Fruit fly (Drosophila melanogaster) whole organism, embryonic: Measurements from ENCODE around the gene Rad60.

Experiments
- Adf1 ChIP-seq: fragments of 200-800 bp; sonication (Bioruptor generic); IDR thresholded peaks from 2 replicates; pipeline ENCODE4 v1.3.6; 2022; ENCODE audit warnings: missing biosample characterization, missing genetic modification characterization
- Bgb ChIP-seq: fragments of 200-800 bp; sonication (Bioruptor generic); IDR thresholded peaks from 2 replicates; pipeline ENCODE4 v1.3.6; 2022; ENCODE audit warnings: missing biosample characterization, missing genetic modification characterization; ENCODE audit not compliant: partially characterized antibody
- CG10543 ChIP-seq: fragments of 200-800 bp; sonication (Bioruptor generic); optimal IDR thresholded peaks from 3 replicates; lab custom pipeline; 2017; ENCODE audit warnings: missing biosample characterization, mild to moderate bottlenecking, missing genetic modification characterization, moderate library complexity
- CG12071 ChIP-seq: fragments of 200-800 bp; sonication (Bioruptor generic); optimal IDR thresholded peaks from 3 replicates; lab custom pipeline; 2018; ENCODE audit warnings: missing biosample characterization, mild to moderate bottlenecking, missing genetic modification characterization
- CG1233 ChIP-seq: fragments of 200-800 bp; sonication (Bioruptor generic); optimal IDR thresholded peaks from 4 replicates; lab custom pipeline; 2018; ENCODE audit warnings: missing biosample characterization, mild to moderate bottlenecking, missing genetic modification characterization
- CG13296 ChIP-seq: fragments of 200-800 bp; sonication (Bioruptor generic); optimal IDR thresholded peaks from 3 replicates; lab custom pipeline; 2018; ENCODE audit warnings: missing biosample characterization, mild to moderate bottlenecking, missing genetic modification characterization
- CG13894 ChIP-seq: fragments of 200-800 bp; sonication (Bioruptor generic); optimal IDR thresholded peaks from 3 replicates; lab custom pipeline; 2018; ENCODE audit warnings: missing biosample characterization, mild to moderate bottlenecking, missing genetic modification characterization, moderate library complexity
- CG14667 ChIP-seq: fragments of 200-800 bp; sonication (Bioruptor generic); IDR thresholded peaks from 2 replicates; pipeline ENCODE4 v1.3.6; 2022; ENCODE audit warnings: missing biosample characterization, missing genetic modification characterization
- CG18262 ChIP-seq: fragments of 200-800 bp; optimal IDR thresholded peaks from 3 replicates; lab custom pipeline; 2019; ENCODE audit warnings: missing biosample characterization, mild to moderate bottlenecking, missing genetic modification characterization, moderate library complexity
- CG18599 ChIP-seq: fragments of 200-800 bp; sonication (Bioruptor generic); optimal IDR thresholded peaks from 3 replicates; lab custom pipeline; 2017; ENCODE audit warnings: missing biosample characterization, missing genetic modification characterization, mild to moderate bottlenecking, moderate library complexity, missing genetic modification reagents
- CG2120 ChIP-seq: fragments of 200-800 bp; sonication (Bioruptor generic); optimal IDR thresholded peaks from 3 replicates; lab custom pipeline; 2016; ENCODE audit warnings: missing biosample characterization, missing genetic modification characterization
- CG3163 ChIP-seq: fragments of 200-800 bp; sonication (Bioruptor generic); optimal IDR thresholded peaks from 3 replicates; lab custom pipeline; 2016; ENCODE audit warnings: missing biosample characterization, missing genetic modification characterization
- CG6791 ChIP-seq: fragments of 200-800 bp; sonication (Bioruptor generic); IDR thresholded peaks from 3 replicates; pipeline ENCODE4 v1.3.6; 2022; ENCODE audit warnings: missing biosample characterization, missing genetic modification characterization; ENCODE audit not compliant: partially characterized antibody
- CG7786 ChIP-seq: fragments of 200-800 bp; sonication (Bioruptor generic); optimal IDR thresholded peaks from 2 replicates; lab custom pipeline; 2016; ENCODE audit warnings: missing biosample characterization, missing genetic modification characterization
- CG8290 ChIP-seq, 3 experiments: fragments of 200-800 bp; sonication (Bioruptor generic); optimal IDR thresholded peaks; 2 replicates each; lab custom pipeline; 2016 to 2019; ENCODE audit warnings: missing biosample characterization in 3 of 3, missing genetic modification characterization in 3 of 3, mild to moderate bottlenecking in 2 of 3, moderate library complexity in 1 of 3
- CG9932 ChIP-seq: fragments of 200-800 bp; sonication (Bioruptor generic); IDR thresholded peaks from 2 replicates; pipeline ENCODE4 v1.3.6; 2022; ENCODE audit warnings: missing biosample characterization, missing genetic modification characterization
- Elba2 ChIP-seq: fragments of 200-800 bp; sonication (Bioruptor generic); optimal IDR thresholded peaks from 3 replicates; lab custom pipeline; 2016; ENCODE audit warnings: missing biosample characterization, missing genetic modification characterization
- Ets97D ChIP-seq: fragments of 200-800 bp; sonication (Bioruptor generic); optimal IDR thresholded peaks from 3 replicates; lab custom pipeline; 2016; ENCODE audit warnings: missing biosample characterization, missing genetic modification characterization
- Fer1 ChIP-seq: fragments of 200-800 bp; sonication (Bioruptor generic); optimal IDR thresholded peaks from 2 replicates; lab custom pipeline; 2017; ENCODE audit warnings: missing biosample characterization, mild to moderate bottlenecking, missing genetic modification characterization
- Hand ChIP-seq: fragments of 200-800 bp; sonication (Bioruptor generic); optimal IDR thresholded peaks from 2 replicates; lab custom pipeline; 2017; ENCODE audit warnings: mild to moderate bottlenecking, missing biosample characterization, missing genetic modification reagents, missing genetic modification characterization
- Hey ChIP-seq: fragments of 200-800 bp; sonication (Bioruptor generic); optimal IDR thresholded peaks from 3 replicates; lab custom pipeline; 2018; ENCODE audit warnings: missing biosample characterization, mild to moderate bottlenecking, missing genetic modification characterization
- HmgD ChIP-seq: fragments of 200-800 bp; sonication (Bioruptor generic); optimal IDR thresholded peaks from 3 replicates; lab custom pipeline; 2016; ENCODE audit warnings: missing biosample characterization, missing genetic modification characterization
- Hmx ChIP-seq: fragments of 200-800 bp; sonication (Bioruptor generic); optimal IDR thresholded peaks from 2 replicates; lab custom pipeline; 2016; ENCODE audit warnings: missing biosample characterization, missing genetic modification characterization
- Opbp ChIP-seq: fragments of 200-800 bp; sonication (Bioruptor generic); IDR thresholded peaks from 3 replicates; pipeline ENCODE4 v1.3.6; 2022; ENCODE audit warnings: missing biosample characterization, missing genetic modification characterization; ENCODE audit not compliant: partially characterized antibody
- Pdp1 ChIP-seq, 2 experiments: fragments of 200-800 bp; sonication (Bioruptor generic); optimal IDR thresholded peaks; 3 replicates each; lab custom pipeline; 2016; ENCODE audit warnings: missing biosample characterization in 2 of 2, missing genetic modification characterization in 2 of 2, mild to moderate bottlenecking in 1 of 2, moderate library complexity in 1 of 2
- Rfx ChIP-seq: fragments of 200-800 bp; sonication (Bioruptor generic); IDR thresholded peaks from 2 replicates; pipeline ENCODE4 v1.3.6; 2022; ENCODE audit warnings: missing biosample characterization, missing genetic modification characterization
- Trl ChIP-seq, 3 experiments: fragments of >200 bp in 2 of 3; fragments of 200-800 bp in 1 of 3; sonication (Bioruptor generic) in 1 of 3; optimal IDR thresholded peaks; 2 replicates in 1 of 3; 3 replicates in 2 of 3; lab custom pipeline; 2016 to 2017; ENCODE audit warnings: missing biosample characterization in 1 of 3, missing genetic modification characterization in 1 of 3
- Xrp1 ChIP-seq: fragments of 200-800 bp; sonication (Bioruptor generic); IDR thresholded peaks from 2 replicates; pipeline ENCODE4 v1.3.6; 2022; ENCODE audit warnings: missing biosample characterization, missing genetic modification characterization
- abd-A ChIP-seq: fragments of 200-800 bp; sonication (Bioruptor generic); optimal IDR thresholded peaks from 3 replicates; lab custom pipeline; 2019; ENCODE audit warnings: missing biosample characterization, mild to moderate bottlenecking, missing genetic modification characterization, moderate library complexity
- bbx ChIP-seq: fragments of 200-800 bp; sonication (Bioruptor generic); IDR thresholded peaks from 2 replicates; pipeline ENCODE4 v1.3.6; 2022; ENCODE audit warnings: missing biosample characterization, missing genetic modification characterization; ENCODE audit not compliant: partially characterized antibody
- bsh ChIP-seq, 2 experiments: fragments of 200-800 bp; sonication (Bioruptor generic); optimal IDR thresholded peaks; 2 replicates each; lab custom pipeline; 2017 to 2018; ENCODE audit warnings: mild to moderate bottlenecking in 2 of 2, missing biosample characterization in 2 of 2, missing genetic modification characterization in 2 of 2, moderate library complexity in 1 of 2
- chinmo ChIP-seq: fragments of 200-800 bp; sonication (Bioruptor generic); IDR thresholded peaks from 4 replicates; pipeline ENCODE4 v1.3.6; 2022; ENCODE audit warnings: missing biosample characterization, missing genetic modification characterization; ENCODE audit not compliant: partially characterized antibody
- ci ChIP-seq: fragments of 200-800 bp; sonication (Bioruptor generic); IDR thresholded peaks from 3 replicates; pipeline ENCODE4 v1.3.6; 2022; ENCODE audit warnings: missing biosample characterization, missing genetic modification characterization
- crol ChIP-seq: fragments of 200-800 bp; sonication (Bioruptor generic); IDR thresholded peaks from 2 replicates; pipeline ENCODE4 v1.3.6; 2022; ENCODE audit warnings: missing biosample characterization, missing genetic modification characterization
- ewg ChIP-seq: fragments of 200-800 bp; sonication (Bioruptor generic); optimal IDR thresholded peaks from 3 replicates; lab custom pipeline; 2017; ENCODE audit warnings: mild to moderate bottlenecking, missing biosample characterization, missing genetic modification reagents, missing genetic modification characterization
- gem ChIP-seq: fragments of 200-800 bp; sonication (Bioruptor generic); optimal IDR thresholded peaks from 2 replicates; lab custom pipeline; 2019; ENCODE audit warnings: missing biosample characterization, mild to moderate bottlenecking, missing genetic modification characterization, moderate library complexity
- lab ChIP-seq: fragments of 200-800 bp; sonication (Bioruptor generic); optimal IDR thresholded peaks from 3 replicates; lab custom pipeline; 2017; ENCODE audit warnings: missing biosample characterization, missing genetic modification characterization, mild to moderate bottlenecking, moderate library complexity, missing genetic modification reagents
- mirr ChIP-seq: fragments of 200-800 bp; sonication (Bioruptor generic); optimal IDR thresholded peaks from 3 replicates; lab custom pipeline; 2018; ENCODE audit warnings: missing biosample characterization, mild to moderate bottlenecking, missing genetic modification characterization
- oc ChIP-seq: fragments of 200-800 bp; sonication (Bioruptor generic); optimal IDR thresholded peaks from 2 replicates; lab custom pipeline; 2018; ENCODE audit warnings: missing biosample characterization, mild to moderate bottlenecking, missing genetic modification characterization, moderate library complexity
- onecut ChIP-seq: fragments of 200-800 bp; sonication (Bioruptor generic); IDR thresholded peaks from 2 replicates; pipeline ENCODE4 v1.3.6; 2022; ENCODE audit warnings: missing biosample characterization, missing genetic modification characterization
- pfk ChIP-seq: fragments of 200-800 bp; sonication (Bioruptor generic); optimal IDR thresholded peaks from 2 replicates; lab custom pipeline; 2018; ENCODE audit warnings: missing biosample characterization, mild to moderate bottlenecking, missing genetic modification characterization, moderate library complexity
- pho ChIP-seq: fragments of 200-800 bp; sonication (Bioruptor generic); optimal IDR thresholded peaks from 2 replicates; lab custom pipeline; 2016; ENCODE audit warnings: missing biosample characterization, missing genetic modification characterization
- pita ChIP-seq: fragments of 200-800 bp; sonication (Bioruptor generic); optimal IDR thresholded peaks from 2 replicates; lab custom pipeline; 2017; ENCODE audit warnings: missing biosample characterization, mild to moderate bottlenecking, missing genetic modification characterization
- sens ChIP-seq: fragments of 200-800 bp; sonication (Bioruptor generic); peaks from one replicate; lab custom pipeline; 2016; ENCODE audit warnings: missing biosample characterization, missing genetic modification characterization
- tin ChIP-seq: fragments of 200-800 bp; sonication (Bioruptor generic); optimal IDR thresholded peaks from 3 replicates; lab custom pipeline; 2016; ENCODE audit warnings: missing biosample characterization, missing genetic modification characterization
- ttk ChIP-seq: fragments of 200-800 bp; sonication (Bioruptor generic); IDR thresholded peaks from 2 replicates; pipeline ENCODE4 v2.1.2; 2022; ENCODE audit warnings: missing biosample characterization, missing genetic modification characterization
- twi ChIP-seq: fragments of 200-800 bp; optimal IDR thresholded peaks from 2 replicates; lab custom pipeline; 2019; ENCODE audit warnings: missing biosample characterization, mild to moderate bottlenecking, missing genetic modification characterization, moderate library complexity

Rad60 gene

DNA sequence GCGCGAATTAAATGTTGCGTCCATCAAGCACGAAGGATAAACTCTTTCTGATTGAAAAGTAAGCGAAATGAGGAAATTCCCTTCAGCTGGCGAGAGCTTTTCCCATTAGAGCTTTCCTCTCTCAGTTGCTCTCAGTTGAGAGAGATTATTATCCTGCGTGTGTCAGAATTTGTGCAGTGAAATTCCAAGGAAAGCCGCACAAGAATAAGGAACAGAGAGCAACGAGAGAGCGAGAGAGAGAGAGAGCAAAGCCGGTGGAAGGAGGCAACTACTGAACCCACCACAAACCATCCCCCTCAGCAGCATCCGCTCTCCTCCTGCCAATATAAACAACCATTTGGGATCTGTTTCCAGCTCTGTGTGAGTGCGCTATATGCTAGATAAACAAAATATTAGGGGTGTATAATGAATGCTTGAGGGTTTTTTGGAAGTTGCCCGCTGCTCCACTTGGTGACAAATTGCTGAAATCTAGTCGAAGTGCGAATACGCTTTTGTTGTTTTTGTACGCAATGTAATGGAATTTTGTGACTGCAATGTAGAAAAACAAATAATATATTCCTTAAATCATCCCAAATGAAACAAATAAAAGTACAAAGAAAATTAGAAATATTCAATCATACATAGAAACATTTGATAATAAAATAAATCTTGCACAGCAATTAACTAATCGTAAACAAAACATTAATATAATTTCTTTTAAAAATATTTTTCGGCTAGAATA, 2.3 kb downstream of the Rad60 start, which contains the start of gene CG4467 (continued):
- peak; percentile 6 for TF ChIP-seq pfk
- no peak for TF ChIP-seq CG1233 (GFP tag; lab: Kevin White, UChicago)
- peak; percentile 49 for TF ChIP-seq CG12071 (GFP tag; lab: Kevin White, UChicago)
- no peak for TF ChIP-seq CG18262 (tag; lab: Kevin White, UChicago)
- peak; percentile 13 for TF ChIP-seq Hand (GFP tag; lab: Kevin White, UChicago)
- TF ChIP-seq mirr (GFP tag; lab: Kevin White, UChicago) = peak; percentile 59
- TF ChIP-seq crol (GFP tag; lab: Robert Waterston, UW) = peak; percentile 61; the same call in 1 of the 2 replicates
- peak; percentile 31 for TF ChIP-seq lab (GFP tag; lab: Kevin White, UChicago)
- TF ChIP-seq Opbp = peak; percentile 55; the same call in 1 of the 3 replicates
- TF ChIP-seq HmgD = peak; percentile 25
- no peak for TF ChIP-seq CG3163 (GFP tag; lab: Kevin White, UChicago)
- TF ChIP-seq CG2120 (GFP tag; lab: Kevin White, UChicago) = no peak
- peak; percentile 29 for TF ChIP-seq Fer1 (GFP tag; lab: Kevin White, UChicago)
- TF ChIP-seq CG6791 (GFP tag; lab: Robert Waterston, UW) = peak; percentile 47; the same call in 1 of the 3 replicates
- TF ChIP-seq pho (GFP tag; lab: Kevin White, UChicago) = no peak
- 0 out of 4 replicates have a peak, but pooled peaks have one; percentile 24 for TF ChIP-seq chinmo (GFP tag; lab: Robert Waterston, UW)
- 0 out of 3 replicates have a peak, but pooled peaks have one; percentile 29 for TF ChIP-seq ci (GFP tag; lab: Robert Waterston, UW)
- no peak for TF ChIP-seq Elba2 (GFP tag; lab: Kevin White, UChicago)
- no peak for TF ChIP-seq ttk
- TF ChIP-seq CG7786 = no peak
- TF ChIP-seq CG13296 (GFP tag; lab: Kevin White, UChicago) = no peak
- peak; percentile 51 for TF ChIP-seq bbx (GFP tag; lab: Robert Waterston, UW)
- TF ChIP-seq CG13894 (tag; lab: Kevin White, UChicago) = peak; percentile 96
- peak; percentile 25 for TF ChIP-seq oc (tag; lab: Kevin White, UChicago)
- TF ChIP-seq Xrp1 (GFP tag; lab: Robert Waterston, UW) = no peak
- peak; percentile 95 for TF ChIP-seq abd-A (tag; lab: Kevin White, UChicago)
- TF ChIP-seq CG8290 (GFP tag; optimal IDR thresholded peaks at IDR 0.05; lab: Kevin White, UChicago) = no peak
- peak in 1 of 2 experiments; percentile 36 for TF ChIP-seq CG8290 (tag; optimal IDR thresholded peaks at IDR 0.05; lab: Kevin White, UChicago)
- peak; percentile 27 for TF ChIP-seq gem
- TF ChIP-seq bsh (GFP tag; optimal IDR thresholded peaks at IDR 0.05; lab: Kevin White, UChicago) = peak in 1 of 2 experiments; percentile 18
- no peak for TF ChIP-seq tin (GFP tag; lab: Kevin White, UChicago)
- TF ChIP-seq CG9932 (GFP tag; lab: Robert Waterston, UW) = 0 out of 2 replicates have a peak, but pooled peaks have one; percentile 16
- no peak for TF ChIP-seq Pdp1 (GFP tag; optimal IDR thresholded peaks at IDR 0.05; lab: Kevin White, UChicago)
- TF ChIP-seq Adf1 = no peak
- TF ChIP-seq sens (GFP tag; lab: Kevin White, UChicago) = peak; percentile 11
- peak; percentile 30 for TF ChIP-seq ewg
- no peak for TF ChIP-seq Ets97D (GFP tag; lab: Kevin White, UChicago)
- TF ChIP-seq Rfx (GFP tag; lab: Robert Waterston, UW) = peak; percentile 5; the same call in 1 of the 2 replicates
- peak; percentile 56 for TF ChIP-seq CG18599 (GFP tag; lab: Kevin White, UChicago)
- TF ChIP-seq Trl (optimal IDR thresholded peaks at IDR 0.05; lab: Kevin White, UChicago) = peak; percentile 88
- TF ChIP-seq Trl (GFP tag; optimal IDR thresholded peaks at IDR 0.05; lab: Kevin White, UChicago) = peak; percentile 39
- TF ChIP-seq Hmx = no peak
- peak; percentile 5 for TF ChIP-seq CG10543 (GFP tag; lab: Kevin White, UChicago)
- peak; percentile 33 for TF ChIP-seq Hey
- no peak for TF ChIP-seq pita (GFP tag; lab: Kevin White, UChicago)
- TF ChIP-seq CG14667 (GFP tag; lab: Robert Waterston, UW) = no peak
- TF ChIP-seq Bgb (GFP tag; lab: Robert Waterston, UW) = peak; percentile 25; the same call in 1 of the 2 replicates
- peak; percentile 22; the same call in 1 of the 2 replicates for TF ChIP-seq onecut (GFP tag; lab: Robert Waterston, UW)
- no peak for TF ChIP-seq twi (tag; lab: Kevin White, UChicago)
